Worm (Caenorhabditis elegans) whole organism, L3 larva: ENCODE data around the gene tufm-1.

ENCODE experiments used
- R02D3.7 ChIP-seq: fragments of 150-350 bp; optimal IDR thresholded peaks from 2 replicates; lab custom pipeline; 2014; ENCODE audit warnings: missing biosample characterization, missing genetic modification characterization
- ZK546.5 ChIP-seq: sonication (generic microtip); optimal IDR thresholded peaks from 2 replicates; lab custom pipeline; 2017; ENCODE audit warnings: missing biosample characterization, missing genetic modification characterization
- ama-1 ChIP-seq: fragments of 150-350 bp; optimal IDR thresholded peaks from 2 replicates; lab custom pipeline; 2018
- ceh-16 ChIP-seq: sonication (generic microtip); optimal IDR thresholded peaks from 2 replicates; lab custom pipeline; 2017; ENCODE audit warnings: missing biosample characterization, missing genetic modification characterization
- ceh-28 ChIP-seq: fragments of 150-350 bp; optimal IDR thresholded peaks from 2 replicates; lab custom pipeline; 2014; ENCODE audit warnings: missing biosample characterization, missing genetic modification reagents, missing genetic modification characterization
- ceh-82 ChIP-seq: fragments of 150-350 bp; optimal IDR thresholded peaks from 2 replicates; lab custom pipeline; 2014; ENCODE audit warnings: missing biosample characterization, missing genetic modification characterization
- ceh-9 ChIP-seq: sonication (generic microtip); optimal IDR thresholded peaks from 2 replicates; lab custom pipeline; 2018; ENCODE audit warnings: missing biosample characterization, missing genetic modification characterization
- daf-12 ChIP-seq: fragments of 150-350 bp; optimal IDR thresholded peaks from 2 replicates; lab custom pipeline; 2014; ENCODE audit warnings: missing biosample characterization, missing genetic modification reagents, missing genetic modification characterization
- egl-27 ChIP-seq: sonication (generic microtip); optimal IDR thresholded peaks from 4 replicates; lab custom pipeline; 2017; ENCODE audit warnings: missing biosample characterization, missing genetic modification reagents, missing genetic modification characterization
- egl-5 ChIP-seq: fragments of 150-350 bp; optimal IDR thresholded peaks from 2 replicates; lab custom pipeline; 2017; ENCODE audit warnings: missing biosample characterization, missing genetic modification reagents, missing genetic modification characterization, inconsistent platforms
- elt-2 ChIP-seq: sonication (generic microtip); optimal IDR thresholded peaks from 2 replicates; lab custom pipeline; 2016; ENCODE audit warnings: missing genetic modification reagents, mild to moderate bottlenecking, missing genetic modification characterization, missing compliant biosample characterization
- elt-3 ChIP-seq, 3 experiments: fragments of 150-350 bp in 1 of 3; sonication (generic microtip) in 2 of 3; optimal IDR thresholded peaks; 2 replicates in 2 of 3; 4 replicates in 1 of 3; lab custom pipeline; 2014 to 2017; ENCODE audit warnings: missing biosample characterization in 3 of 3, missing genetic modification characterization in 3 of 3
- eor-1 ChIP-seq, 2 experiments: fragments of 150-350 bp; optimal IDR thresholded peaks; 2 replicates each; lab custom pipeline; 2014 to 2018; ENCODE audit warnings: missing biosample characterization in 2 of 2, missing genetic modification characterization in 2 of 2
- fkh-10 ChIP-seq: sonication (generic microtip); optimal IDR thresholded peaks from 2 replicates; lab custom pipeline; 2017; ENCODE audit warnings: missing biosample characterization, missing genetic modification reagents, missing genetic modification characterization
- fkh-2 ChIP-seq: fragments of 150-350 bp; optimal IDR thresholded peaks from 2 replicates; lab custom pipeline; 2014; ENCODE audit warnings: missing biosample characterization, missing genetic modification reagents, missing genetic modification characterization
- fos-1 ChIP-seq: fragments of 150-350 bp; optimal IDR thresholded peaks from 2 replicates; lab custom pipeline; 2014; ENCODE audit warnings: missing biosample characterization, missing genetic modification characterization
- hmg-11 ChIP-seq: sonication (generic microtip); optimal IDR thresholded peaks from 2 replicates; lab custom pipeline; 2016; ENCODE audit warnings: missing genetic modification characterization, missing compliant biosample characterization
- jun-1 ChIP-seq: fragments of 150-350 bp; optimal IDR thresholded peaks from 2 replicates; lab custom pipeline; 2014; ENCODE audit warnings: missing biosample characterization, missing genetic modification reagents, missing genetic modification characterization
- lin-15B ChIP-seq: fragments of 150-350 bp; optimal IDR thresholded peaks from 2 replicates; lab custom pipeline; 2014; ENCODE audit warnings: missing biosample characterization, missing genetic modification characterization
- lin-39 ChIP-seq: fragments of 150-350 bp; optimal IDR thresholded peaks from 2 replicates; lab custom pipeline; 2018; ENCODE audit warnings: missing biosample characterization, missing genetic modification reagents, missing genetic modification characterization
- lsy-12 ChIP-seq: sonication (generic microtip); optimal IDR thresholded peaks from 2 replicates; lab custom pipeline; 2016; ENCODE audit warnings: mild to moderate bottlenecking, missing genetic modification characterization, missing compliant biosample characterization
- mdl-1 ChIP-seq: fragments of 150-350 bp; optimal IDR thresholded peaks from 2 replicates; lab custom pipeline; 2014; ENCODE audit warnings: missing biosample characterization, missing genetic modification characterization
- mml-1 ChIP-seq: fragments of 150-350 bp; sonication (generic microtip); optimal IDR thresholded peaks from 3 replicates; lab custom pipeline; 2014; ENCODE audit warnings: missing biosample characterization, missing genetic modification characterization
- nfya-1 ChIP-seq: sonication (generic microtip); optimal IDR thresholded peaks from 2 replicates; lab custom pipeline; 2017; ENCODE audit warnings: missing genetic modification characterization, mild to moderate bottlenecking, missing compliant biosample characterization, antibody characterized with exemption, moderate library complexity; ENCODE audit not compliant: insufficient read depth
- nhr-11 ChIP-seq: fragments of 150-350 bp; optimal IDR thresholded peaks from 2 replicates; lab custom pipeline; 2014; ENCODE audit warnings: missing biosample characterization, missing genetic modification characterization
- nhr-12 ChIP-seq: fragments of 150-350 bp; optimal IDR thresholded peaks from 2 replicates; lab custom pipeline; 2014; ENCODE audit warnings: missing biosample characterization, missing genetic modification characterization
- nhr-23 ChIP-seq: fragments of 150-350 bp; optimal IDR thresholded peaks from 2 replicates; lab custom pipeline; 2014; ENCODE audit warnings: missing biosample characterization, missing genetic modification reagents, missing genetic modification characterization
- nhr-237 ChIP-seq: fragments of 150-350 bp; optimal IDR thresholded peaks from 2 replicates; lab custom pipeline; 2014; ENCODE audit warnings: missing biosample characterization, missing genetic modification characterization
- nhr-25 ChIP-seq: sonication (generic microtip); optimal IDR thresholded peaks from 2 replicates; lab custom pipeline; 2017; ENCODE audit warnings: missing biosample characterization, missing genetic modification characterization
- nhr-28 ChIP-seq: fragments of 150-350 bp; optimal IDR thresholded peaks from 2 replicates; lab custom pipeline; 2014; ENCODE audit warnings: missing biosample characterization, missing genetic modification characterization
- nhr-43 ChIP-seq: sonication (generic microtip); optimal IDR thresholded peaks from 2 replicates; lab custom pipeline; 2016; ENCODE audit warnings: mild to moderate bottlenecking, missing genetic modification characterization, missing compliant biosample characterization; ENCODE audit not compliant: poor library complexity, severe bottlenecking
- nhr-67 ChIP-seq: fragments of 150-350 bp; optimal IDR thresholded peaks from 2 replicates; lab custom pipeline; 2014; ENCODE audit warnings: missing biosample characterization, missing genetic modification characterization
- nhr-76 ChIP-seq: fragments of 150-350 bp; sonication (generic microtip); optimal IDR thresholded peaks from 5 replicates; lab custom pipeline; 2014; ENCODE audit warnings: missing biosample characterization, missing genetic modification characterization
- nhr-77 ChIP-seq: fragments of 150-350 bp; optimal IDR thresholded peaks from 2 replicates; lab custom pipeline; 2014; ENCODE audit warnings: missing biosample characterization, missing genetic modification characterization
- pha-4 ChIP-seq: fragments of 150-350 bp; optimal IDR thresholded peaks from 2 replicates; lab custom pipeline; 2014; ENCODE audit warnings: missing biosample characterization, missing genetic modification reagents, missing genetic modification characterization
- skn-1 ChIP-seq: fragments of 150-350 bp; optimal IDR thresholded peaks from 2 replicates; lab custom pipeline; 2014; ENCODE audit warnings: missing biosample characterization, missing genetic modification characterization
- snpc-4 ChIP-seq: fragments of 150-350 bp; optimal IDR thresholded peaks from 2 replicates; lab custom pipeline; 2014; ENCODE audit warnings: missing biosample characterization, missing genetic modification characterization
- unc-39 ChIP-seq: sonication (generic microtip); optimal IDR thresholded peaks from 4 replicates; lab custom pipeline; 2017; ENCODE audit warnings: missing biosample characterization, missing genetic modification characterization
- unc-62 ChIP-seq: fragments of 150-350 bp; sonication (generic microtip); optimal IDR thresholded peaks from 4 replicates; lab custom pipeline; 2014; ENCODE audit warnings: missing biosample characterization, missing genetic modification reagents, missing genetic modification characterization
- zag-1 ChIP-seq: fragments of 150-350 bp; optimal IDR thresholded peaks from 2 replicates; lab custom pipeline; 2014; ENCODE audit warnings: missing biosample characterization, missing genetic modification characterization
- ztf-11 ChIP-seq: fragments of 150-350 bp; optimal IDR thresholded peaks from 2 replicates; lab custom pipeline; 2014; ENCODE audit warnings: missing biosample characterization, missing genetic modification characterization
- ztf-4 ChIP-seq: fragments of 150-350 bp; optimal IDR thresholded peaks from 2 replicates; lab custom pipeline; 2014; ENCODE audit warnings: missing biosample characterization, missing genetic modification characterization

Gene tufm-1

DNA sequence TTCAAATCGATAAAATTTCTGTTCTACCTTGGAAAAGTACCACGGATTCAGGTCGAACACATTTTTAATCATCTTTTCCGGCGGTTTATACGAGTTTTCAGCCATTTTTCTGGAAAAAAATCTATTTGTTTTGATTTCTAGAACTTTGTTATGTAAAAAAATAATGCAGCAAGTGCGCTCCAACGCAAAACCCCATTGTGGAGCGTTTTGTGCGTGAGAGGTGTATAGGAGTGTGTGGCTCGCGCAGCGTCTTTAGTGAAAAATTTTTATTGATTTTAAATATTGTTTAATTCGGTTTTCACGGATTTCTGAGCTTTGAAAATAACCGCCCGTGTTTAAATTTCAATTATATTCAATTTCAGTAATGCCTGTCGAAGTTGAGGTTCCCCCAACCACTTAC, 28.9 kb downstream of the tufm-1 start, which contains the start of gene Y71H2AM.20 (continued):
- TF ChIP-seq R02D3.7 (peak; percentile 83), nhr-12 (no peak), ceh-9 (tag; lab: Kevin White, UChicago) (no peak), fkh-2 (tag; lab: Kevin White, UChicago) (peak; percentile 23), lin-39 (tag; lab: Kevin White, UChicago) (peak; percentile 98), nhr-25 (tag; lab: Kevin White, UChicago) (peak; percentile 92), nhr-11 (tag; lab: Kevin White, UChicago) (peak; percentile 83), jun-1 (peak; percentile 91), zag-1 (tag; lab: Kevin White, UChicago) (no peak), ama-1 (lab: Kevin White, UChicago) (no peak), eor-1 (tag; optimal IDR thresholded peaks at IDR 0.05; lab: Kevin White, UChicago) (no peak), fkh-10 (GFP tag; lab: Kevin White, UChicago) (peak; percentile 91), snpc-4 (tag; lab: Kevin White, UChicago) (peak; percentile 97), ZK546.5 (peak; percentile 10), nfya-1 (peak; percentile 97), nhr-67 (tag; lab: Kevin White, UChicago) (peak; percentile 24), ztf-11 (tag; lab: Kevin White, UChicago) (peak; percentile 44), ceh-28 (tag; lab: Kevin White, UChicago) (peak; percentile 88), skn-1 (tag; lab: Kevin White, UChicago) (peak; percentile 92), unc-62 (GFP tag; lab: Kevin White, UChicago) (peak; percentile 73), unc-39 (tag; lab: Kevin White, UChicago) (no peak), hmg-11 (peak; percentile 88), mdl-1 (no peak)

- TF ChIP-seq ceh-28 (tag; lab: Kevin White, UChicago): no peak
- TF ChIP-seq R02D3.7: no peak
- TF ChIP-seq pha-4: no peak
- TF ChIP-seq nhr-23 (tag; lab: Kevin White, UChicago): no peak
- no peak for TF ChIP-seq lin-15B (tag; lab: Kevin White, UChicago)
- no peak for TF ChIP-seq ceh-82 (tag; lab: Kevin White, UChicago)
- TF ChIP-seq nhr-43 (tag; lab: Kevin White, UChicago): no peak
- no peak for TF ChIP-seq ama-1 (lab: Kevin White, UChicago)
- no peak for TF ChIP-seq elt-3 (tag; optimal IDR thresholded peaks at IDR 0.05; lab: Kevin White, UChicago)
- no peak for TF ChIP-seq skn-1 (tag; lab: Kevin White, UChicago)
- no peak for TF ChIP-seq ceh-9 (tag; lab: Kevin White, UChicago)
- no peak for TF ChIP-seq unc-62 (GFP tag; lab: Kevin White, UChicago)
- TF ChIP-seq elt-2 (tag; lab: Kevin White, UChicago): no peak
- no peak for TF ChIP-seq egl-27 (tag; lab: Kevin White, UChicago)
- no peak for TF ChIP-seq eor-1 (tag; optimal IDR thresholded peaks at IDR 0.05; lab: Kevin White, UChicago)
- TF ChIP-seq nhr-28: no peak
- TF ChIP-seq mdl-1: no peak
Measured at ce11 chrIII:2781833-2782232, 32.9 kb downstream of the tufm-1 start.

DNA sequence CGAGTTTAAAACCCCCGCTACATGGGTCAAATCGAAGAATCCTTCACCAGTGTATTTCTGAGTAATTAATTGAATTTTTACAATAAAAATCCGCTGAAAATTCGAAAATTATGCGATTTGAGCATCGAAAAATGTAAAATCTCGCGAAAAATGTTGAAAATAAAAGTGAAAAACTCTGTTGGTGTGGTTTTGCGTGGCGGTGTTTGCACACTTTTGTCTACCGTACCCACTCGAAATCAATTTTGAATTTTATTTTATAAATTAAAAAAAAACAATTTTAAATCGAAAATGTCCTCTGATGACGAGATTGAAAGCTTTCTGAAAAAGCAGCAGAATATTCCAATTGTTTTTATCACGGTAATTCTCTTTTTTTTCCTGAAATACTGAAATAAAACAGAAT, 34.0 kb downstream of the tufm-1 start, which contains the start of gene Y71H2AM.6:
Gene Y71H2AM.6 (plus strand): TSS at position 264 of the 400 bp plus-strand sequence.
- TF ChIP-seq nhr-77 (tag; lab: Kevin White, UChicago) (no peak), mml-1 (tag; lab: Kevin White, UChicago) (no peak), daf-12 (tag; lab: Kevin White, UChicago) (no peak), nhr-11 (tag; lab: Kevin White, UChicago) (no peak), egl-5 (tag; lab: Kevin White, UChicago) (no peak), pha-4 (peak; percentile 59), nhr-67 (tag; lab: Kevin White, UChicago) (no peak), nhr-25 (tag; lab: Kevin White, UChicago) (no peak), ceh-16 (tag; lab: Kevin White, UChicago) (no peak), elt-2 (tag; lab: Kevin White, UChicago) (peak; percentile 1), nfya-1 (peak; percentile 69), nhr-12 (no peak), egl-27 (tag; lab: Kevin White, UChicago) (no peak), elt-3 (tag; optimal IDR thresholded peaks at IDR 0.05; lab: Kevin White, UChicago) (no peak), mdl-1 (no peak), nhr-76 (tag; lab: Kevin White, UChicago) (no peak), unc-62 (GFP tag; lab: Kevin White, UChicago) (no peak), unc-39 (tag; lab: Kevin White, UChicago) (no peak), nhr-237 (tag; lab: Kevin White, UChicago) (no peak), ztf-4 (tag; lab: Kevin White, UChicago) (no peak), eor-1 (tag; optimal IDR thresholded peaks at IDR 0.05; lab: Kevin White, UChicago) (no peak), ceh-82 (tag; lab: Kevin White, UChicago) (no peak), lin-39 (tag; lab: Kevin White, UChicago) (no peak), R02D3.7 (no peak), fos-1 (no peak), nhr-23 (tag; lab: Kevin White, UChicago) (peak; percentile 5), lin-15B (tag; lab: Kevin White, UChicago) (peak; percentile 64), snpc-4 (tag; lab: Kevin White, UChicago) (peak; percentile 19), skn-1 (tag; lab: Kevin White, UChicago) (no peak), ceh-28 (tag; lab: Kevin White, UChicago) (no peak), lsy-12 (tag; lab: Kevin White, UChicago) (no peak), jun-1 (no peak), nhr-43 (tag; lab: Kevin White, UChicago) (no peak)
